Worm (Caenorhabditis elegans) whole organism, young adult: ENCODE results near the gene rps-14.

Source experiments
- B0019.2 ChIP-seq: fragments of 200-800 bp; sonication (Bioruptor generic); conservative IDR thresholded peaks from 2 replicates; pipeline ENCODE4 v1.3.6; 2022; ENCODE audit warnings: missing genetic modification reagents, missing genetic modification characterization, missing compliant biosample characterization
- B0035.1 ChIP-seq: sonication (generic microtip); optimal IDR thresholded peaks from 2 replicates; lab custom pipeline; 2016; ENCODE audit warnings: missing genetic modification characterization, mild to moderate bottlenecking, missing compliant biosample characterization, missing genotype, missing genetic modification reagents
- C17E4.6 ChIP-seq: fragments of 200-800 bp; sonication (Bioruptor generic); IDR thresholded peaks from 2 replicates; pipeline ENCODE4 v1.3.6; 2022; ENCODE audit warnings: missing genetic modification reagents, missing genetic modification characterization, missing compliant biosample characterization
- F22D6.2 ChIP-seq: sonication (generic microtip); optimal IDR thresholded peaks from 2 replicates; lab custom pipeline; 2016; ENCODE audit warnings: mild to moderate bottlenecking, missing genetic modification characterization, missing compliant biosample characterization
- F23B12.7 ChIP-seq: sonication (generic microtip); optimal IDR thresholded peaks from 2 replicates; lab custom pipeline; 2017; ENCODE audit warnings: missing genetic modification characterization, mild to moderate bottlenecking, missing compliant biosample characterization, antibody characterized with exemption, moderate library complexity; ENCODE audit not compliant: insufficient read depth
- F33H1.4 ChIP-seq: fragments of 200-800 bp; sonication (Bioruptor generic); IDR thresholded peaks from 2 replicates; pipeline ENCODE4 v1.3.6; 2022; ENCODE audit warnings: missing genetic modification reagents, missing genetic modification characterization, missing compliant biosample characterization
- F49E8.2 ChIP-seq: sonication (generic microtip); optimal IDR thresholded peaks from 3 replicates; lab custom pipeline; 2017; ENCODE audit warnings: missing genetic modification characterization, mild to moderate bottlenecking, missing compliant biosample characterization, antibody characterized with exemption, moderate library complexity; ENCODE audit not compliant: insufficient read depth
- F52B5.7 ChIP-seq: sonication (generic microtip); optimal IDR thresholded peaks from 2 replicates; lab custom pipeline; 2016; ENCODE audit warnings: mild to moderate bottlenecking, missing genetic modification characterization, missing compliant biosample characterization
- F55B11.4 ChIP-seq: sonication (generic microtip); optimal IDR thresholded peaks from 2 replicates; lab custom pipeline; 2016; ENCODE audit warnings: missing compliant biosample characterization, missing genetic modification characterization, borderline replicate concordance; ENCODE audit not compliant: insufficient read depth
- F57A8.1 ChIP-seq: fragments of 200-800 bp; sonication (Bioruptor generic); optimal IDR thresholded peaks from 2 replicates; lab custom pipeline; 2018; ENCODE audit warnings: mild to moderate bottlenecking, missing genetic modification characterization, moderate library complexity, missing compliant biosample characterization
- F57C9.4 ChIP-seq: sonication (generic microtip); optimal IDR thresholded peaks from 2 replicates; lab custom pipeline; 2017; ENCODE audit warnings: mild to moderate bottlenecking, missing genetic modification characterization, missing compliant biosample characterization
- T26A5.8 ChIP-seq: sonication (generic microtip); optimal IDR thresholded peaks from 2 replicates; lab custom pipeline; 2016; ENCODE audit warnings: missing genetic modification characterization, missing compliant biosample characterization
- Y56A3A.18 ChIP-seq: fragments of 200-800 bp; sonication (Bioruptor generic); IDR thresholded peaks from 2 replicates; pipeline ENCODE4 v1.3.6; 2022; ENCODE audit warnings: missing genetic modification reagents, missing genetic modification characterization, missing compliant biosample characterization
- attf-6 ChIP-seq: fragments of 200-800 bp; sonication (Bioruptor generic); IDR thresholded peaks from 2 replicates; pipeline ENCODE4 v1.3.6; 2022; ENCODE audit warnings: missing genetic modification reagents, missing genetic modification characterization, missing compliant biosample characterization
- bed-1 ChIP-seq: fragments of 200-800 bp; sonication (Bioruptor generic); IDR thresholded peaks from 2 replicates; pipeline ENCODE4 v1.3.6; 2022; ENCODE audit warnings: missing genetic modification reagents, missing genetic modification characterization, missing compliant biosample characterization
- ccch-3 ChIP-seq: fragments of 200-800 bp; sonication (Bioruptor generic); optimal IDR thresholded peaks from 2 replicates; lab custom pipeline; 2018; ENCODE audit warnings: mild to moderate bottlenecking, missing genetic modification characterization, missing compliant biosample characterization
- cebp-1 ChIP-seq, 2 experiments: fragments of 200-800 bp in 1 of 2; sonication (Bioruptor generic) in 1 of 2; sonication (generic microtip) in 1 of 2; IDR thresholded peaks in 1 of 2; optimal IDR thresholded peaks in 1 of 2; 2 replicates each; pipeline versions ENCODE4 v1.3.6 to Lab custom; 2017 to 2022; ENCODE audit warnings: missing compliant biosample characterization in 2 of 2, missing genetic modification characterization in 2 of 2, mild to moderate bottlenecking in 1 of 2, missing genetic modification reagents in 1 of 2, moderate library complexity in 1 of 2
- ceh-27 ChIP-seq: fragments of 200-800 bp; sonication (Bioruptor generic); optimal IDR thresholded peaks from 2 replicates; lab custom pipeline; 2018; ENCODE audit warnings: mild to moderate bottlenecking, missing genetic modification characterization, moderate library complexity, missing compliant biosample characterization
- ceh-40 ChIP-seq: fragments of 200-800 bp; sonication (Bioruptor generic); IDR thresholded peaks from 2 replicates; pipeline ENCODE4 v1.3.6; 2022; ENCODE audit warnings: missing genetic modification characterization, missing compliant biosample characterization
- ceh-91 ChIP-seq: fragments of 200-800 bp; sonication (Bioruptor generic); IDR thresholded peaks from 2 replicates; pipeline ENCODE4 v1.3.6; 2022; ENCODE audit warnings: missing genetic modification reagents, missing genetic modification characterization, missing compliant biosample characterization
- chd-7 ChIP-seq: sonication (generic microtip); optimal IDR thresholded peaks from 2 replicates; lab custom pipeline; 2016; ENCODE audit warnings: mild to moderate bottlenecking, missing genetic modification characterization, moderate library complexity, missing compliant biosample characterization
- die-1 ChIP-seq: sonication (generic microtip); optimal IDR thresholded peaks from 2 replicates; lab custom pipeline; 2016; ENCODE audit warnings: missing genotype, mild to moderate bottlenecking, missing genetic modification characterization, missing compliant biosample characterization
- dox-1 ChIP-seq: fragments of 200-800 bp; sonication (Bioruptor generic); IDR thresholded peaks from 2 replicates; pipeline ENCODE4 v1.3.6; 2022; ENCODE audit warnings: missing genetic modification reagents, missing genetic modification characterization, missing compliant biosample characterization
- egl-18 ChIP-seq: fragments of 200-800 bp; sonication (Bioruptor generic); IDR thresholded peaks from 2 replicates; pipeline ENCODE4 v1.3.6; 2022; ENCODE audit warnings: missing genetic modification reagents, missing genetic modification characterization, missing compliant biosample characterization
- egl-44 ChIP-seq: fragments of 200-800 bp; sonication (Bioruptor generic); IDR thresholded peaks from 2 replicates; pipeline ENCODE4 v1.3.6; 2022; ENCODE audit warnings: missing genetic modification reagents, missing genetic modification characterization, missing compliant biosample characterization
- him-1 ChIP-seq: sonication (generic microtip); optimal IDR thresholded peaks from 2 replicates; lab custom pipeline; 2016; ENCODE audit warnings: missing genotype, missing genetic modification reagents, missing genetic modification characterization, missing compliant biosample characterization
- hsf-1 ChIP-seq: fragments of 200-800 bp; sonication (Bioruptor generic); IDR thresholded peaks from 2 replicates; pipeline ENCODE4 v1.3.6; 2022; ENCODE audit warnings: missing genetic modification reagents, missing genetic modification characterization, missing compliant biosample characterization
- lag-1 ChIP-seq: fragments of 200-800 bp; sonication (Bioruptor generic); IDR thresholded peaks from 2 replicates; pipeline ENCODE4 v1.3.6; 2022; ENCODE audit warnings: missing genetic modification reagents, missing genetic modification characterization, missing compliant biosample characterization
- let-526 ChIP-seq: fragments of 200-800 bp; sonication (Bioruptor generic); IDR thresholded peaks from 2 replicates; pipeline ENCODE4 v1.3.6; 2022; ENCODE audit warnings: missing genetic modification reagents, missing genetic modification characterization, missing compliant biosample characterization
- lin-40 ChIP-seq: sonication (generic microtip); optimal IDR thresholded peaks from 2 replicates; lab custom pipeline; 2016; ENCODE audit warnings: missing genetic modification characterization, mild to moderate bottlenecking, missing compliant biosample characterization, missing genotype, missing genetic modification reagents
- lsl-1 ChIP-seq: fragments of 200-800 bp; sonication (Bioruptor generic); optimal IDR thresholded peaks from 2 replicates; lab custom pipeline; 2018; ENCODE audit warnings: mild to moderate bottlenecking, missing genetic modification characterization, moderate library complexity, missing compliant biosample characterization
- madf-10 ChIP-seq: sonication (generic microtip); optimal IDR thresholded peaks from 2 replicates; lab custom pipeline; 2016; ENCODE audit warnings: mild to moderate bottlenecking, missing genetic modification characterization, missing compliant biosample characterization
- madf-8 ChIP-seq: fragments of 200-800 bp; sonication (Bioruptor generic); conservative IDR thresholded peaks from 2 replicates; pipeline ENCODE4 v1.3.6; 2022; ENCODE audit warnings: missing genetic modification reagents, missing genetic modification characterization, missing compliant biosample characterization
- mes-4 ChIP-seq: sonication (generic microtip); optimal IDR thresholded peaks from 2 replicates; lab custom pipeline; 2016; ENCODE audit warnings: missing genotype, missing genetic modification characterization, missing compliant biosample characterization
- mxl-1 ChIP-seq: sonication (generic microtip); optimal IDR thresholded peaks from 2 replicates; lab custom pipeline; 2016; ENCODE audit warnings: missing genetic modification characterization, missing compliant biosample characterization
- nfya-1 ChIP-seq: sonication (generic microtip); optimal IDR thresholded peaks from 2 replicates; lab custom pipeline; 2017; ENCODE audit warnings: antibody characterized with exemption, missing compliant biosample characterization, missing genetic modification characterization, borderline replicate concordance; ENCODE audit not compliant: insufficient read depth
- nfyb-1 ChIP-seq: fragments of 200-800 bp; sonication (Bioruptor generic); IDR thresholded peaks from 2 replicates; pipeline ENCODE4 v1.3.6; 2022; ENCODE audit warnings: missing genetic modification reagents, missing genetic modification characterization, missing compliant biosample characterization
- nhr-120 ChIP-seq: fragments of 200-800 bp; sonication (Bioruptor generic); IDR thresholded peaks from 2 replicates; pipeline ENCODE4 v1.3.6; 2022; ENCODE audit warnings: missing genetic modification characterization, missing compliant biosample characterization
- nhr-179 ChIP-seq: sonication (generic microtip); optimal IDR thresholded peaks from 2 replicates; lab custom pipeline; 2016; ENCODE audit warnings: mild to moderate bottlenecking, missing genetic modification characterization, missing compliant biosample characterization
- nhr-80 ChIP-seq: sonication (generic microtip); optimal IDR thresholded peaks from 2 replicates; lab custom pipeline; 2016; ENCODE audit warnings: missing genetic modification characterization, missing compliant biosample characterization
- nhr-90 ChIP-seq: sonication (generic microtip); optimal IDR thresholded peaks from 2 replicates; lab custom pipeline; 2016; ENCODE audit warnings: missing genotype, mild to moderate bottlenecking, missing genetic modification characterization, missing compliant biosample characterization
- rcor-1 ChIP-seq: fragments of 200-800 bp; sonication (Bioruptor generic); IDR thresholded peaks from 2 replicates; pipeline ENCODE4 v1.3.6; 2022; ENCODE audit warnings: missing genetic modification reagents, missing genetic modification characterization, missing compliant biosample characterization
- repo-1 ChIP-seq: sonication (generic microtip); optimal IDR thresholded peaks from 2 replicates; lab custom pipeline; 2017; ENCODE audit warnings: mild to moderate bottlenecking, missing genetic modification characterization, missing compliant biosample characterization
- snpc-3.4 ChIP-seq: sonication (generic microtip); optimal IDR thresholded peaks from 2 replicates; lab custom pipeline; 2017; ENCODE audit warnings: missing genetic modification characterization, mild to moderate bottlenecking, missing compliant biosample characterization, antibody characterized with exemption, moderate library complexity, missing genotype, missing genetic modification reagents
- tbp1 ChIP-seq: fragments of 200-800 bp; sonication (Bioruptor generic); optimal IDR thresholded peaks from 2 replicates; lab custom pipeline; 2018; ENCODE audit warnings: mild to moderate bottlenecking, missing genetic modification characterization, missing compliant biosample characterization
- tbx-9 ChIP-seq: sonication (generic microtip); optimal IDR thresholded peaks from 2 replicates; lab custom pipeline; 2016; ENCODE audit warnings: borderline replicate concordance, missing genetic modification characterization, inconsistent platforms, missing compliant biosample characterization
- unc-130 ChIP-seq: sonication (generic microtip); optimal IDR thresholded peaks from 2 replicates; lab custom pipeline; 2016; ENCODE audit warnings: missing genetic modification reagents, missing genetic modification characterization, missing compliant biosample characterization
- unc-62 ChIP-seq: fragments of 150-350 bp; optimal IDR thresholded peaks from 2 replicates; lab custom pipeline; 2014; ENCODE audit warnings: missing biosample characterization, missing genetic modification reagents, missing genetic modification characterization
- zim-3 ChIP-seq: sonication (generic microtip); optimal IDR thresholded peaks from 2 replicates; lab custom pipeline; 2017; ENCODE audit warnings: mild to moderate bottlenecking, missing genetic modification characterization, moderate library complexity, missing compliant biosample characterization

The rps-14 gene

DNA sequence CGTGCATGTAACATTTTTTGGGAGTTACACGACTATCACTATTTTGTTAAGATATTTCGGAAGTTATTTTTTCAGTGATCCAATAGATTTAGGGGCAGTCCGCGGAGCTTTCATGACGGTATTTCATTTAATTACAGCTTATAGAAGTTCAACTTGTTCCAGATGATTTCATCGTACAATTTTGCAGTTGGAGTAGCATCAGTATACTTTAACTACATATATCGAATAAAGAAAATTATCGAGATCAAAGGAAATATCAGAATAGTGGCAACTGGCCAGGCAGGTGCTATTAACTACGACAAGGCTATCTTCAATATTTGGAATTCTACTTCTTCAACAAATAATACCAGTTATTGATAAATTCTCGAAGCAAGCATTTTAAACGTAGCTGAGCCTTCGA, 891 bp downstream of the rps-14 start (continued):
- TF ChIP-seq C17E4.6 (GFP tag; lab: Robert Waterston, UW) (no peak), zim-3 (no peak), attf-6 (peak; percentile 56; the same call in 1 of the 2 replicates), unc-62 (GFP tag; lab: Kevin White, UChicago) (no peak), F22D6.2 (tag; lab: Kevin White, UChicago) (no peak), nhr-90 (tag; lab: Kevin White, UChicago) (no peak), madf-10 (tag; lab: Kevin White, UChicago) (no peak), die-1 (peak; percentile 3), unc-130 (GFP tag; lab: Kevin White, UChicago) (no peak), bed-1 (GFP tag; lab: Robert Waterston, UW) (no peak), tbx-9 (no peak), T26A5.8 (tag; lab: Kevin White, UChicago) (no peak), hsf-1 (peak; percentile 65; the same call in 1 of the 2 replicates), repo-1 (tag; lab: Kevin White, UChicago) (no peak), Y56A3A.18 (GFP tag; lab: Robert Waterston, UW) (peak; percentile 45; the same call in 1 of the 2 replicates), chd-7 (no peak), madf-8 (GFP tag; lab: Robert Waterston, UW) (no peak), snpc-3.4 (tag; lab: Kevin White, UChicago) (peak; percentile 3), F57A8.1 (GFP tag; lab: Kevin White, UChicago) (no peak), let-526 (GFP tag; lab: Robert Waterston, UW) (no peak), rcor-1 (GFP tag; lab: Robert Waterston, UW) (no peak), lsl-1 (peak; percentile 29), B0035.1 (tag; lab: Kevin White, UChicago) (no peak), ccch-3 (GFP tag; lab: Kevin White, UChicago) (no peak), ceh-27 (GFP tag; lab: Kevin White, UChicago) (no peak), nhr-80 (tag; lab: Kevin White, UChicago) (no peak), B0019.2 (GFP tag; lab: Robert Waterston, UW) (no peak), F23B12.7 (tag; lab: Kevin White, UChicago) (no peak), ceh-40 (no peak), dox-1 (GFP tag; lab: Robert Waterston, UW) (no peak), tbp1 (GFP tag; lab: Kevin White, UChicago) (peak; percentile 35), F55B11.4 (tag; lab: Kevin White, UChicago) (no peak), egl-44 (GFP tag; lab: Robert Waterston, UW) (no peak), lag-1 (GFP tag; lab: Robert Waterston, UW) (no peak), nfyb-1 (GFP tag; lab: Robert Waterston, UW) (peak; percentile 50; the same call in 1 of the 2 replicates), nhr-179 (tag; lab: Kevin White, UChicago) (no peak), F49E8.2 (peak; percentile 51), egl-18 (GFP tag; lab: Robert Waterston, UW) (no peak), cebp-1 (GFP tag; IDR thresholded peaks at IDR 0.05; lab: Robert Waterston, UW) (no peak), cebp-1 (tag; optimal IDR thresholded peaks at IDR 0.05; lab: Kevin White, UChicago) (peak; percentile 54), ceh-91 (GFP tag; lab: Robert Waterston, UW) (no peak), nhr-120 (GFP tag; lab: Robert Waterston, UW) (no peak), nfya-1 (tag; lab: Kevin White, UChicago) (no peak), mxl-1 (tag; lab: Kevin White, UChicago) (no peak), lin-40 (tag; lab: Kevin White, UChicago) (no peak), F57C9.4 (no peak), mes-4 (tag; lab: Kevin White, UChicago) (no peak), F52B5.7 (tag; lab: Kevin White, UChicago) (peak; percentile 8), him-1 (no peak), F33H1.4 (peak; percentile 49)
